Worm (Caenorhabditis elegans): ENCODE data around the gene hrpa-1.

The hrpa-1 gene

ce11 chrIV:3368638-3369247 is 30.1 kb upstream of the hrpa-1 start, which contains the start of gene vha-19 (continued):
- TF ChIP-seq ceh-16 (tag; optimal IDR thresholded peaks at IDR 0.05) (no peak), daf-12 (tag; optimal IDR thresholded peaks at IDR 0.05) (no peak), nhr-12 (tag; optimal IDR thresholded peaks at IDR 0.05) (no peak), ztf-4 (tag; optimal IDR thresholded peaks at IDR 0.05) (no peak), elt-1 (tag; optimal IDR thresholded peaks at IDR 0.05) (no peak), aly-2 (tag; optimal IDR thresholded peaks at IDR 0.05) (no peak), unc-39 (tag; optimal IDR thresholded peaks at IDR 0.05) (no peak), hmg-11 (tag; optimal IDR thresholded peaks at IDR 0.05) (peak; percentile 77), nhr-77 (tag; optimal IDR thresholded peaks at IDR 0.05) (no peak), nhr-237 (tag; optimal IDR thresholded peaks at IDR 0.05) (no peak)

DNA sequence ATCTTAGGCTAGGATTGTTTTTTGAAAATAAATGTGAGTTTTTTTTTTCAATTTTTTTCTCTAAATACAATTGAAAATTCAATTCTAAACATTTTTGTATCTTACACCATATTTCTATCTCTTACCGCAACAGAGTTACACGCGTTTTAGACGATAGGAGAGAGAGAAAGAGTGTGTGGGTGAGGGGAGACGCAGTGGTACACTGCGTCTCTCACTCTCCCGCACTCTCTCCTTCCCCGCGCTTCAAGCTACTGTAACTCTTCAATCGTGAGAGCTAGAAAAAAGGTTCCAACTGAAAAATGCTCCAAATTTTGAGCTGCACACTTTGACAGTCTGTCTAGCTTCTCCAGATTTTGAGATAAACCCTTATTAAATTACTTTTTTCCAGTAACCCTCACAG is 25.1 kb upstream of the hrpa-1 start:
- TF ChIP-seq egl-27 (tag; optimal IDR thresholded peaks at IDR 0.05): no peak
- no peak for TF ChIP-seq elt-3 (tag; optimal IDR thresholded peaks at IDR 0.05)
- TF ChIP-seq aly-2 (tag; optimal IDR thresholded peaks at IDR 0.05): no peak
- no peak for TF ChIP-seq zag-1 (tag; optimal IDR thresholded peaks at IDR 0.05)
- no peak for TF ChIP-seq skn-1 (tag; optimal IDR thresholded peaks at IDR 0.05)
- TF ChIP-seq ztf-4 (tag; optimal IDR thresholded peaks at IDR 0.05): no peak
- no peak for TF ChIP-seq eor-1 (tag; optimal IDR thresholded peaks at IDR 0.05)
- TF ChIP-seq tbx-2 (tag; optimal IDR thresholded peaks at IDR 0.05): no peak
- TF ChIP-seq jun-1 (tag; optimal IDR thresholded peaks at IDR 0.05): no peak
- no peak for TF ChIP-seq nhr-67 (tag; optimal IDR thresholded peaks at IDR 0.05)
- no peak for TF ChIP-seq nhr-237 (tag; optimal IDR thresholded peaks at IDR 0.05)

ce11 chrIV:3363221-3363620 is 24.6 kb upstream of the hrpa-1 start, which contains the start of gene Y55H10A.2:
Gene Y55H10A.2, plus strand, starts transcription at chrIV:3363521.
- TF ChIP-seq elt-2 (tag; optimal IDR thresholded peaks at IDR 0.05) (no peak), nhr-11 (tag; optimal IDR thresholded peaks at IDR 0.05) (no peak), elt-3 (tag; optimal IDR thresholded peaks at IDR 0.05) (no peak), aly-2 (tag; optimal IDR thresholded peaks at IDR 0.05) (no peak), nhr-237 (tag; optimal IDR thresholded peaks at IDR 0.05) (no peak), egl-5 (tag; optimal IDR thresholded peaks at IDR 0.05) (no peak), hmg-11 (tag; optimal IDR thresholded peaks at IDR 0.05) (no peak), unc-62 (GFP tag; optimal IDR thresholded peaks at IDR 0.05) (no peak)

- no peak for TF ChIP-seq elt-3 (tag; optimal IDR thresholded peaks at IDR 0.05)
- TF ChIP-seq nhr-25 (tag; optimal IDR thresholded peaks at IDR 0.05): no peak
- TF ChIP-seq nhr-43 (tag; optimal IDR thresholded peaks at IDR 0.05; ENCODE audit: poor library complexity, severe bottlenecking): no peak
- TF ChIP-seq nhr-67 (tag; optimal IDR thresholded peaks at IDR 0.05): no peak
- TF ChIP-seq tbx-2 (tag; optimal IDR thresholded peaks at IDR 0.05): no peak
- no peak for TF ChIP-seq elt-1 (tag; optimal IDR thresholded peaks at IDR 0.05)
- no peak for TF ChIP-seq mdl-1 (tag; optimal IDR thresholded peaks at IDR 0.05)
- no peak for TF ChIP-seq snpc-4 (tag; optimal IDR thresholded peaks at IDR 0.05)
- no peak for TF ChIP-seq jun-1 (tag; optimal IDR thresholded peaks at IDR 0.05)
- no peak for TF ChIP-seq pha-4 (tag; optimal IDR thresholded peaks at IDR 0.05)
- no peak for TF ChIP-seq ceh-82 (tag; optimal IDR thresholded peaks at IDR 0.05)
- TF ChIP-seq aly-2 (tag; optimal IDR thresholded peaks at IDR 0.05): no peak
- TF ChIP-seq nhr-76 (tag; optimal IDR thresholded peaks at IDR 0.05): no peak
Measured at ce11 chrIV:3354757-3355156, 16.1 kb upstream of the hrpa-1 start, which contains the start of gene F42A6.1. Gene F42A6.1, plus strand, starts transcription at chrIV:3355057.

ce11 chrIV:3352019-3352418 is 13.4 kb upstream of the hrpa-1 start:
- TF ChIP-seq mml-1 (tag; optimal IDR thresholded peaks at IDR 0.05) (no peak), nfya-1 (tag; optimal IDR thresholded peaks at IDR 0.05; ENCODE audit: insufficient read depth) (peak; percentile 0)

- TF ChIP-seq hmg-11 (tag; optimal IDR thresholded peaks at IDR 0.05) (peak; percentile 37), unc-39 (tag; optimal IDR thresholded peaks at IDR 0.05) (no peak), ZK546.5 (tag; optimal IDR thresholded peaks at IDR 0.05) (no peak), elt-1 (tag; optimal IDR thresholded peaks at IDR 0.05) (no peak), aly-2 (tag; optimal IDR thresholded peaks at IDR 0.05) (no peak), nhr-28 (tag; optimal IDR thresholded peaks at IDR 0.05) (no peak), nhr-23 (tag; optimal IDR thresholded peaks at IDR 0.05) (no peak), daf-12 (tag; optimal IDR thresholded peaks at IDR 0.05) (no peak), lin-39 (tag; optimal IDR thresholded peaks at IDR 0.05) (peak; percentile 0), nhr-43 (tag; optimal IDR thresholded peaks at IDR 0.05; ENCODE audit: poor library complexity, severe bottlenecking) (no peak), elt-2 (tag; optimal IDR thresholded peaks at IDR 0.05) (no peak), nfya-1 (tag; optimal IDR thresholded peaks at IDR 0.05; ENCODE audit: insufficient read depth) (peak; percentile 48)
Measured at ce11 chrIV:3349977-3350580, 11.4 kb upstream of the hrpa-1 start, which contains the start of gene elks-1. Gene elks-1, minus strand, starts transcription at chrIV:3350027.

Data from whole organism, L3 larva.